Fruit fly (Drosophila melanogaster) whole organism, embryonic: ENCODE results near the gene CaBP1.
A peak's percentile ranks its signal among the peaks of the same experiment; 100 is the strongest.

ENCODE experiments used
- Adf1 ChIP-seq: fragments of 200-800 bp; sonication (Bioruptor generic); IDR thresholded peaks from 2 replicates; pipeline ENCODE4 v1.3.6; 2022; ENCODE audit warnings: missing biosample characterization, missing genetic modification characterization
- CG10543 ChIP-seq: fragments of 200-800 bp; sonication (Bioruptor generic); optimal IDR thresholded peaks from 3 replicates; lab custom pipeline; 2017; ENCODE audit warnings: missing biosample characterization, mild to moderate bottlenecking, missing genetic modification characterization, moderate library complexity
- CG11085 ChIP-seq: fragments of 200-800 bp; sonication (Bioruptor generic); IDR thresholded peaks from 2 replicates; pipeline ENCODE4 v1.3.6; 2022; ENCODE audit warnings: missing biosample characterization, missing genetic modification characterization
- CG12299 ChIP-seq: fragments of 200-800 bp; sonication (Bioruptor generic); optimal IDR thresholded peaks from 2 replicates; lab custom pipeline; 2018; ENCODE audit warnings: missing biosample characterization, mild to moderate bottlenecking, missing genetic modification characterization
- CG14860 ChIP-seq: fragments of 200-800 bp; sonication (Bioruptor generic); IDR thresholded peaks from 3 replicates; pipeline ENCODE4 v1.3.6; 2022; ENCODE audit warnings: missing biosample characterization, missing genetic modification characterization; ENCODE audit not compliant: partially characterized antibody
- CG15073 ChIP-seq: fragments of 200-800 bp; sonication (Bioruptor generic); optimal IDR thresholded peaks from 2 replicates; lab custom pipeline; 2016; ENCODE audit warnings: missing biosample characterization, missing genetic modification characterization
- CG16815 ChIP-seq: fragments of 200-800 bp; sonication (Bioruptor generic); optimal IDR thresholded peaks from 3 replicates; lab custom pipeline; 2017; ENCODE audit warnings: missing biosample characterization, mild to moderate bottlenecking, missing genetic modification characterization
- CG17802 ChIP-seq: fragments of 200-800 bp; sonication (Bioruptor generic); optimal IDR thresholded peaks from 2 replicates; lab custom pipeline; 2018; ENCODE audit warnings: missing biosample characterization, mild to moderate bottlenecking, missing genetic modification characterization, moderate library complexity
- CG1832 ChIP-seq: fragments of 200-800 bp; sonication (Bioruptor generic); optimal IDR thresholded peaks from 2 replicates; lab custom pipeline; 2017; ENCODE audit warnings: missing biosample characterization, mild to moderate bottlenecking, missing genetic modification characterization, inconsistent platforms
- CG33557 ChIP-seq: fragments of 200-800 bp; sonication (Bioruptor generic); optimal IDR thresholded peaks from 2 replicates; lab custom pipeline; 2019; ENCODE audit warnings: missing biosample characterization, mild to moderate bottlenecking, missing genetic modification characterization, moderate library complexity
- CG34376 ChIP-seq: fragments of 200-800 bp; sonication (Bioruptor generic); optimal IDR thresholded peaks from 2 replicates; lab custom pipeline; 2018; ENCODE audit warnings: missing biosample characterization, mild to moderate bottlenecking, missing genetic modification characterization
- CG4360 ChIP-seq: fragments of 200-800 bp; sonication (Bioruptor generic); IDR thresholded peaks from 2 replicates; pipeline ENCODE4 v1.3.6; 2022; ENCODE audit warnings: missing biosample characterization, missing genetic modification characterization
- CG5953 ChIP-seq: fragments of 200-800 bp; sonication (Bioruptor generic); IDR thresholded peaks from 2 replicates; pipeline ENCODE4 v1.3.6; 2022; ENCODE audit warnings: missing biosample characterization, missing genetic modification characterization
- CG6791 ChIP-seq: fragments of 200-800 bp; sonication (Bioruptor generic); IDR thresholded peaks from 3 replicates; pipeline ENCODE4 v1.3.6; 2022; ENCODE audit warnings: missing biosample characterization, missing genetic modification characterization; ENCODE audit not compliant: partially characterized antibody
- CG7372 ChIP-seq: fragments of 200-800 bp; sonication (Bioruptor generic); IDR thresholded peaks from 2 replicates; pipeline ENCODE4 v1.3.6; 2022; ENCODE audit warnings: missing biosample characterization, missing genetic modification characterization
- CG7556 ChIP-seq: fragments of 200-800 bp; sonication (Bioruptor generic); optimal IDR thresholded peaks from 2 replicates; lab custom pipeline; 2017; ENCODE audit warnings: missing biosample characterization, mild to moderate bottlenecking, missing genetic modification characterization
- CG8944 ChIP-seq: fragments of 200-800 bp; sonication (Bioruptor generic); optimal IDR thresholded peaks from 3 replicates; lab custom pipeline; 2016; ENCODE audit warnings: missing biosample characterization, missing genetic modification characterization
- CG9876 ChIP-seq: fragments of 200-800 bp; sonication (Bioruptor generic); optimal IDR thresholded peaks from 2 replicates; lab custom pipeline; 2016; ENCODE audit warnings: missing biosample characterization, missing genetic modification characterization
- CG9932 ChIP-seq: fragments of 200-800 bp; sonication (Bioruptor generic); IDR thresholded peaks from 2 replicates; pipeline ENCODE4 v1.3.6; 2022; ENCODE audit warnings: missing biosample characterization, missing genetic modification characterization
- Dref ChIP-seq: fragments of 200-800 bp; sonication (Bioruptor generic); IDR thresholded peaks from 2 replicates; pipeline ENCODE4 v1.3.6; 2022; ENCODE audit warnings: missing biosample characterization, missing genetic modification characterization
- Gsc ChIP-seq: fragments of 200-800 bp; sonication (Bioruptor generic); IDR thresholded peaks from 2 replicates; pipeline ENCODE4 v1.3.6; 2022; ENCODE audit warnings: missing biosample characterization, missing genetic modification characterization
- Hr51 ChIP-seq, 2 experiments: fragments of 200-800 bp; sonication (Bioruptor generic); optimal IDR thresholded peaks; 2 replicates in 1 of 2; 3 replicates in 1 of 2; lab custom pipeline; 2016 to 2018; ENCODE audit warnings: missing biosample characterization in 2 of 2, missing genetic modification characterization in 2 of 2, mild to moderate bottlenecking in 1 of 2, moderate library complexity in 1 of 2
- Jarid2 ChIP-seq: fragments of 200-800 bp; sonication (Bioruptor generic); optimal IDR thresholded peaks from 3 replicates; lab custom pipeline; 2017; ENCODE audit warnings: mild to moderate bottlenecking, missing biosample characterization, missing genetic modification reagents, missing genetic modification characterization
- Lpt ChIP-seq: fragments of >200 bp; optimal IDR thresholded peaks from 2 replicates; lab custom pipeline; 2018; ENCODE audit warnings: missing biosample characterization, missing genetic modification characterization
- MTF-1 ChIP-seq: fragments of 200-800 bp; sonication (Bioruptor generic); optimal IDR thresholded peaks from 2 replicates; lab custom pipeline; 2018; ENCODE audit warnings: missing biosample characterization, mild to moderate bottlenecking, missing genetic modification characterization, borderline replicate concordance
- Meics ChIP-seq: fragments of 200-800 bp; sonication (Bioruptor generic); optimal IDR thresholded peaks from 2 replicates; lab custom pipeline; 2017; ENCODE audit warnings: missing biosample characterization, mild to moderate bottlenecking, missing genetic modification characterization
- NK7.1 ChIP-seq: fragments of 200-800 bp; sonication (Bioruptor generic); optimal IDR thresholded peaks from 3 replicates; lab custom pipeline; 2016; ENCODE audit warnings: missing biosample characterization, missing genetic modification characterization
- Sox100B ChIP-seq: fragments of 200-800 bp; sonication (Bioruptor generic); optimal IDR thresholded peaks from 3 replicates; lab custom pipeline; 2018; ENCODE audit warnings: missing biosample characterization, mild to moderate bottlenecking, missing genetic modification characterization
- Spps ChIP-seq: fragments of 200-800 bp; sonication (Bioruptor generic); optimal IDR thresholded peaks from 2 replicates; lab custom pipeline; 2018; ENCODE audit warnings: missing biosample characterization, mild to moderate bottlenecking, missing genetic modification characterization
- ap ChIP-seq: fragments of 200-800 bp; sonication (Bioruptor generic); IDR thresholded peaks from 2 replicates; pipeline ENCODE4 v1.3.6; 2022; ENCODE audit warnings: missing biosample characterization, missing genetic modification characterization
- cg ChIP-seq: fragments of 200-800 bp; sonication (Bioruptor generic); optimal IDR thresholded peaks from 3 replicates; lab custom pipeline; 2019; ENCODE audit warnings: missing biosample characterization, mild to moderate bottlenecking, missing genetic modification characterization, moderate library complexity
- corto ChIP-seq: fragments of 200-800 bp; sonication (Bioruptor generic); optimal IDR thresholded peaks from 2 replicates; lab custom pipeline; 2016; ENCODE audit warnings: missing biosample characterization, mild to moderate bottlenecking, missing genetic modification characterization, moderate library complexity
- crc ChIP-seq: fragments of 200-800 bp; sonication (Bioruptor generic); optimal IDR thresholded peaks from 2 replicates; lab custom pipeline; 2016; ENCODE audit warnings: missing biosample characterization, missing genetic modification characterization
- crp ChIP-seq, 2 experiments: fragments of 200-800 bp; sonication (Bioruptor generic); optimal IDR thresholded peaks; 2 replicates in 1 of 2; 3 replicates in 1 of 2; lab custom pipeline; 2017; ENCODE audit warnings: missing biosample characterization in 2 of 2, missing genetic modification characterization in 2 of 2, mild to moderate bottlenecking in 1 of 2, moderate library complexity in 1 of 2
- da ChIP-seq: fragments of 200-800 bp; sonication (Bioruptor generic); optimal IDR thresholded peaks from 2 replicates; lab custom pipeline; 2016; ENCODE audit warnings: missing biosample characterization, missing genetic modification characterization
- exex ChIP-seq: fragments of 200-800 bp; sonication (Bioruptor generic); optimal IDR thresholded peaks from 4 replicates; lab custom pipeline; 2018; ENCODE audit warnings: missing biosample characterization, mild to moderate bottlenecking, missing genetic modification characterization, moderate library complexity
- gro ChIP-seq: fragments of 200-800 bp; sonication (Bioruptor generic); optimal IDR thresholded peaks from 2 replicates; lab custom pipeline; 2016; ENCODE audit warnings: missing biosample characterization, missing genetic modification characterization
- gt ChIP-seq: fragments of 200-800 bp; sonication (Bioruptor generic); IDR thresholded peaks from 2 replicates; pipeline ENCODE4 v1.3.6; 2022; ENCODE audit warnings: missing biosample characterization, missing genetic modification characterization
- jigr1 ChIP-seq: fragments of 200-800 bp; sonication (Bioruptor generic); IDR thresholded peaks from 3 replicates; pipeline ENCODE4 v1.3.6; 2022; ENCODE audit warnings: missing biosample characterization, missing genetic modification characterization
- lmd ChIP-seq: fragments of 200-800 bp; sonication (Bioruptor generic); IDR thresholded peaks from 2 replicates; pipeline ENCODE4 v1.3.6; 2022; ENCODE audit warnings: missing biosample characterization, missing genetic modification characterization
- prd ChIP-seq, 3 experiments: fragments of >200 bp in 2 of 3; fragments of 200-800 bp in 1 of 3; sonication (Bioruptor generic) in 1 of 3; optimal IDR thresholded peaks in 2 of 3; IDR thresholded peaks in 1 of 3; 2 replicates in 2 of 3; 3 replicates in 1 of 3; pipeline versions ENCODE4 v1.3.6 to Lab custom; 2017 to 2022; ENCODE audit warnings: missing biosample characterization in 1 of 3, missing genetic modification characterization in 1 of 3
- run ChIP-seq: fragments of 200-800 bp; sonication (Bioruptor generic); optimal IDR thresholded peaks from 3 replicates; lab custom pipeline; 2018; ENCODE audit warnings: missing biosample characterization, mild to moderate bottlenecking, missing genetic modification characterization
- seq ChIP-seq: fragments of 200-800 bp; sonication (Bioruptor generic); IDR thresholded peaks from 2 replicates; pipeline ENCODE4 v1.3.6; 2022; ENCODE audit warnings: missing biosample characterization, missing genetic modification characterization
- stc ChIP-seq: fragments of 200-800 bp; sonication (Bioruptor generic); IDR thresholded peaks from 2 replicates; pipeline ENCODE4 v1.3.6; 2022; ENCODE audit warnings: missing biosample characterization, missing genetic modification characterization
- ttk ChIP-seq: fragments of 200-800 bp; sonication (Bioruptor generic); IDR thresholded peaks from 2 replicates; pipeline ENCODE4 v2.1.2; 2022; ENCODE audit warnings: missing biosample characterization, missing genetic modification characterization
- vvl ChIP-seq: fragments of 200-800 bp; sonication (Bioruptor generic); IDR thresholded peaks from 2 replicates; pipeline ENCODE4 v1.3.6; 2022; ENCODE audit warnings: missing biosample characterization, missing genetic modification characterization
- wor ChIP-seq: fragments of 200-800 bp; sonication (Bioruptor generic); IDR thresholded peaks from 2 replicates; pipeline ENCODE4 v1.3.6; 2022; ENCODE audit warnings: missing biosample characterization, missing genetic modification characterization
- zf30C ChIP-seq: fragments of 200-800 bp; sonication (Bioruptor generic); optimal IDR thresholded peaks from 3 replicates; lab custom pipeline; 2018; ENCODE audit warnings: missing biosample characterization, mild to moderate bottlenecking, missing genetic modification characterization

Gene CaBP1

dm6 chr2L:16325515-16326257 is 30.8 kb downstream of the CaBP1 start, which contains the start of gene cact (continued):
- peak; percentile 91 for TF ChIP-seq CG8944 (GFP tag; lab: Kevin White, UChicago)
- no peak for TF ChIP-seq jigr1 (GFP tag; lab: Robert Waterston, UW)
- TF ChIP-seq CG12299 (tag; lab: Kevin White, UChicago) = peak; percentile 89
- peak; percentile 85 for TF ChIP-seq NK7.1
- TF ChIP-seq gro (GFP tag; lab: Kevin White, UChicago) = peak; percentile 95
- no peak for TF ChIP-seq zf30C
- peak; percentile 81 for TF ChIP-seq exex (tag; lab: Kevin White, UChicago)
- peak; percentile 71 for TF ChIP-seq CG11085 (GFP tag; lab: Robert Waterston, UW)
- TF ChIP-seq MTF-1 (GFP tag; lab: Kevin White, UChicago) = peak; percentile 40
- TF ChIP-seq lmd (GFP tag; lab: Robert Waterston, UW) = peak; percentile 92
- TF ChIP-seq Hr51 (GFP tag; optimal IDR thresholded peaks at IDR 0.05; lab: Kevin White, UChicago) = peak; percentile 92 to 93
- peak; percentile 18 to 72 for TF ChIP-seq crp (GFP tag; optimal IDR thresholded peaks at IDR 0.05; lab: Kevin White, UChicago)
- peak; percentile 81 for TF ChIP-seq da (GFP tag; lab: Kevin White, UChicago)
- TF ChIP-seq Meics = peak; percentile 92
- peak; percentile 91 for TF ChIP-seq CG7556 (GFP tag; lab: Kevin White, UChicago)
- peak; percentile 63 for TF ChIP-seq CG15073 (GFP tag; lab: Kevin White, UChicago)
- TF ChIP-seq Jarid2 (GFP tag; lab: Kevin White, UChicago) = peak; percentile 82
- TF ChIP-seq gt (GFP tag; lab: Robert Waterston, UW) = peak; percentile 71; the same call in 1 of the 2 replicates
- peak; percentile 89 for TF ChIP-seq CG9876
- peak; percentile 24; the same call in 1 of the 2 replicates for TF ChIP-seq CG5953
- peak; percentile 87 for TF ChIP-seq ttk (GFP tag; lab: Robert Waterston, UW)
- peak; percentile 93 for TF ChIP-seq crc (GFP tag; lab: Kevin White, UChicago)
- peak; percentile 77 for TF ChIP-seq Sox100B (GFP tag; lab: Kevin White, UChicago)
- peak; percentile 88 for TF ChIP-seq stc (GFP tag; lab: Robert Waterston, UW)
- no peak for TF ChIP-seq CG14860
- peak; percentile 84 for TF ChIP-seq CG7372
- TF ChIP-seq Adf1 (GFP tag; lab: Robert Waterston, UW) = peak; percentile 65; the same call in 1 of the 2 replicates
- TF ChIP-seq Lpt (GFP tag; lab: Kevin White, UChicago) = no peak
- TF ChIP-seq CG4360 (GFP tag; lab: Robert Waterston, UW) = peak; percentile 90
- TF ChIP-seq CG16815 (GFP tag; lab: Kevin White, UChicago) = peak; percentile 88
- 0 out of 3 replicates have a peak, but pooled peaks have one; percentile 12 for TF ChIP-seq CG6791 (GFP tag; lab: Robert Waterston, UW)
- TF ChIP-seq wor (GFP tag; lab: Robert Waterston, UW) = peak; percentile 79
- TF ChIP-seq seq (GFP tag; lab: Robert Waterston, UW) = peak; percentile 88
- TF ChIP-seq Spps = peak; percentile 92
- peak; percentile 84 for TF ChIP-seq CG34376 (GFP tag; lab: Kevin White, UChicago)
- peak; percentile 78 for TF ChIP-seq corto
- peak; percentile 84 for TF ChIP-seq cg
- TF ChIP-seq prd (optimal IDR thresholded peaks at IDR 0.05; lab: Kevin White, UChicago) = no peak
- TF ChIP-seq prd (GFP tag; IDR thresholded peaks at IDR 0.05; lab: Robert Waterston, UW) = peak; percentile 94
- peak; percentile 96 for TF ChIP-seq vvl
- TF ChIP-seq Dref (GFP tag; lab: Robert Waterston, UW) = no peak
- peak; percentile 89 for TF ChIP-seq run (tag; lab: Kevin White, UChicago)
- TF ChIP-seq Gsc (GFP tag; lab: Robert Waterston, UW) = no peak
- peak; percentile 94 for TF ChIP-seq CG9932 (GFP tag; lab: Robert Waterston, UW)
- TF ChIP-seq CG1832 (GFP tag; lab: Kevin White, UChicago) = no peak
- TF ChIP-seq ap (GFP tag; lab: Robert Waterston, UW) = peak; percentile 90
- TF ChIP-seq CG10543 (GFP tag; lab: Kevin White, UChicago) = peak; percentile 92
- TF ChIP-seq CG17802 = peak; percentile 100
- peak; percentile 79 for TF ChIP-seq CG33557 (GFP tag; lab: Kevin White, UChicago)
